Worm (Caenorhabditis elegans) whole organism, L3 larva: ENCODE results near the gene nhr-167.

Experiments
- R02D3.7 ChIP-seq: fragments of 150-350 bp; optimal IDR thresholded peaks from 2 replicates; lab custom pipeline; 2014; ENCODE audit warnings: missing biosample characterization, missing genetic modification characterization
- ZK546.5 ChIP-seq: sonication (generic microtip); optimal IDR thresholded peaks from 2 replicates; lab custom pipeline; 2017; ENCODE audit warnings: missing biosample characterization, missing genetic modification characterization
- aly-2 ChIP-seq: fragments of 150-350 bp; optimal IDR thresholded peaks from 2 replicates; lab custom pipeline; 2014; ENCODE audit warnings: missing biosample characterization, missing genetic modification characterization
- ama-1 ChIP-seq: fragments of 150-350 bp; optimal IDR thresholded peaks from 2 replicates; lab custom pipeline; 2018
- ceh-16 ChIP-seq: sonication (generic microtip); optimal IDR thresholded peaks from 2 replicates; lab custom pipeline; 2017; ENCODE audit warnings: missing biosample characterization, missing genetic modification characterization
- ceh-28 ChIP-seq: fragments of 150-350 bp; optimal IDR thresholded peaks from 2 replicates; lab custom pipeline; 2014; ENCODE audit warnings: missing biosample characterization, missing genetic modification reagents, missing genetic modification characterization
- ceh-82 ChIP-seq: fragments of 150-350 bp; optimal IDR thresholded peaks from 2 replicates; lab custom pipeline; 2014; ENCODE audit warnings: missing biosample characterization, missing genetic modification characterization
- ceh-9 ChIP-seq: sonication (generic microtip); optimal IDR thresholded peaks from 2 replicates; lab custom pipeline; 2018; ENCODE audit warnings: missing biosample characterization, missing genetic modification characterization
- daf-12 ChIP-seq: fragments of 150-350 bp; optimal IDR thresholded peaks from 2 replicates; lab custom pipeline; 2014; ENCODE audit warnings: missing biosample characterization, missing genetic modification reagents, missing genetic modification characterization
- egl-27 ChIP-seq: sonication (generic microtip); optimal IDR thresholded peaks from 4 replicates; lab custom pipeline; 2017; ENCODE audit warnings: missing biosample characterization, missing genetic modification reagents, missing genetic modification characterization
- egl-5 ChIP-seq: fragments of 150-350 bp; optimal IDR thresholded peaks from 2 replicates; lab custom pipeline; 2017; ENCODE audit warnings: missing biosample characterization, missing genetic modification reagents, missing genetic modification characterization, inconsistent platforms
- elt-1 ChIP-seq: fragments of 150-350 bp; optimal IDR thresholded peaks from 2 replicates; lab custom pipeline; 2014; ENCODE audit warnings: missing biosample characterization, missing genetic modification characterization
- elt-2 ChIP-seq: sonication (generic microtip); optimal IDR thresholded peaks from 2 replicates; lab custom pipeline; 2016; ENCODE audit warnings: missing genetic modification reagents, mild to moderate bottlenecking, missing genetic modification characterization, missing compliant biosample characterization
- elt-3 ChIP-seq, 3 experiments: fragments of 150-350 bp in 1 of 3; sonication (generic microtip) in 2 of 3; optimal IDR thresholded peaks; 2 replicates in 2 of 3; 4 replicates in 1 of 3; lab custom pipeline; 2014 to 2017; ENCODE audit warnings: missing biosample characterization in 3 of 3, missing genetic modification characterization in 3 of 3
- eor-1 ChIP-seq, 2 experiments: fragments of 150-350 bp; optimal IDR thresholded peaks; 2 replicates each; lab custom pipeline; 2014 to 2018; ENCODE audit warnings: missing biosample characterization in 2 of 2, missing genetic modification characterization in 2 of 2
- fkh-10 ChIP-seq: sonication (generic microtip); optimal IDR thresholded peaks from 2 replicates; lab custom pipeline; 2017; ENCODE audit warnings: missing biosample characterization, missing genetic modification reagents, missing genetic modification characterization
- hmg-11 ChIP-seq: sonication (generic microtip); optimal IDR thresholded peaks from 2 replicates; lab custom pipeline; 2016; ENCODE audit warnings: missing genetic modification characterization, missing compliant biosample characterization
- jun-1 ChIP-seq: fragments of 150-350 bp; optimal IDR thresholded peaks from 2 replicates; lab custom pipeline; 2014; ENCODE audit warnings: missing biosample characterization, missing genetic modification reagents, missing genetic modification characterization
- lin-15B ChIP-seq: fragments of 150-350 bp; optimal IDR thresholded peaks from 2 replicates; lab custom pipeline; 2014; ENCODE audit warnings: missing biosample characterization, missing genetic modification characterization
- lsy-12 ChIP-seq: sonication (generic microtip); optimal IDR thresholded peaks from 2 replicates; lab custom pipeline; 2016; ENCODE audit warnings: mild to moderate bottlenecking, missing genetic modification characterization, missing compliant biosample characterization
- mdl-1 ChIP-seq: fragments of 150-350 bp; optimal IDR thresholded peaks from 2 replicates; lab custom pipeline; 2014; ENCODE audit warnings: missing biosample characterization, missing genetic modification characterization
- nfya-1 ChIP-seq: sonication (generic microtip); optimal IDR thresholded peaks from 2 replicates; lab custom pipeline; 2017; ENCODE audit warnings: missing genetic modification characterization, mild to moderate bottlenecking, missing compliant biosample characterization, antibody characterized with exemption, moderate library complexity; ENCODE audit not compliant: insufficient read depth
- nhr-11 ChIP-seq: fragments of 150-350 bp; optimal IDR thresholded peaks from 2 replicates; lab custom pipeline; 2014; ENCODE audit warnings: missing biosample characterization, missing genetic modification characterization
- nhr-12 ChIP-seq: fragments of 150-350 bp; optimal IDR thresholded peaks from 2 replicates; lab custom pipeline; 2014; ENCODE audit warnings: missing biosample characterization, missing genetic modification characterization
- nhr-23 ChIP-seq: fragments of 150-350 bp; optimal IDR thresholded peaks from 2 replicates; lab custom pipeline; 2014; ENCODE audit warnings: missing biosample characterization, missing genetic modification reagents, missing genetic modification characterization
- nhr-237 ChIP-seq: fragments of 150-350 bp; optimal IDR thresholded peaks from 2 replicates; lab custom pipeline; 2014; ENCODE audit warnings: missing biosample characterization, missing genetic modification characterization
- nhr-25 ChIP-seq: sonication (generic microtip); optimal IDR thresholded peaks from 2 replicates; lab custom pipeline; 2017; ENCODE audit warnings: missing biosample characterization, missing genetic modification characterization
- nhr-28 ChIP-seq: fragments of 150-350 bp; optimal IDR thresholded peaks from 2 replicates; lab custom pipeline; 2014; ENCODE audit warnings: missing biosample characterization, missing genetic modification characterization
- nhr-43 ChIP-seq: sonication (generic microtip); optimal IDR thresholded peaks from 2 replicates; lab custom pipeline; 2016; ENCODE audit warnings: mild to moderate bottlenecking, missing genetic modification characterization, missing compliant biosample characterization; ENCODE audit not compliant: poor library complexity, severe bottlenecking
- nhr-77 ChIP-seq: fragments of 150-350 bp; optimal IDR thresholded peaks from 2 replicates; lab custom pipeline; 2014; ENCODE audit warnings: missing biosample characterization, missing genetic modification characterization
- pha-4 ChIP-seq: fragments of 150-350 bp; optimal IDR thresholded peaks from 2 replicates; lab custom pipeline; 2014; ENCODE audit warnings: missing biosample characterization, missing genetic modification reagents, missing genetic modification characterization
- pqm-1 ChIP-seq: fragments of 150-350 bp; optimal IDR thresholded peaks from 2 replicates; lab custom pipeline; 2017; ENCODE audit warnings: missing biosample characterization, missing genetic modification characterization, inconsistent platforms
- sea-2 ChIP-seq: fragments of 150-350 bp; sonication (generic microtip); optimal IDR thresholded peaks from 4 replicates; lab custom pipeline; 2014; ENCODE audit warnings: missing biosample characterization, missing genetic modification reagents, missing genetic modification characterization
- skn-1 ChIP-seq: fragments of 150-350 bp; optimal IDR thresholded peaks from 2 replicates; lab custom pipeline; 2014; ENCODE audit warnings: missing biosample characterization, missing genetic modification characterization
- snpc-4 ChIP-seq: fragments of 150-350 bp; optimal IDR thresholded peaks from 2 replicates; lab custom pipeline; 2014; ENCODE audit warnings: missing biosample characterization, missing genetic modification characterization
- unc-39 ChIP-seq: sonication (generic microtip); optimal IDR thresholded peaks from 4 replicates; lab custom pipeline; 2017; ENCODE audit warnings: missing biosample characterization, missing genetic modification characterization
- unc-62 ChIP-seq: fragments of 150-350 bp; sonication (generic microtip); optimal IDR thresholded peaks from 4 replicates; lab custom pipeline; 2014; ENCODE audit warnings: missing biosample characterization, missing genetic modification reagents, missing genetic modification characterization
- zag-1 ChIP-seq: fragments of 150-350 bp; optimal IDR thresholded peaks from 2 replicates; lab custom pipeline; 2014; ENCODE audit warnings: missing biosample characterization, missing genetic modification characterization
- ztf-11 ChIP-seq: fragments of 150-350 bp; optimal IDR thresholded peaks from 2 replicates; lab custom pipeline; 2014; ENCODE audit warnings: missing biosample characterization, missing genetic modification characterization
- ztf-4 ChIP-seq: fragments of 150-350 bp; optimal IDR thresholded peaks from 2 replicates; lab custom pipeline; 2014; ENCODE audit warnings: missing biosample characterization, missing genetic modification characterization

Gene nhr-167

DNA sequence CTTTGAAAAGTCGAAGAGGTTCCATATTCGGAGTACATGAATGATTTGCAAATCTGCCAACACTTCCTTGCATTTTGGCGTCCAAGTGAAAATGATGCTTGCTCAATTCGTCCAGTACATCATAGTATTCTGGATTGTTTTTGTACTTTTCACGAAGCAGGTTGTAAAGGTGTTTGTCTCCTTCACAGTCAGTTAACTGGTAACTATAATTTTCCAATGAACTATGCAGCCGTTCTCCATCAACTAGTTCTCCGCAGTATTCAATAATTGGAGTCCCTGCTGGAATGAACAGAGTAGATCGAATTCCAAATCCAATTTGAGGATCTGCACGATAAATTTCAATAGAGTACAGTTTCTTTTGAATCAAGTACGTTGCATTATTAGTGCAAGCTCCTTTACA, 10.6 kb downstream of the nhr-167 start:
- TF ChIP-seq elt-3 (tag; optimal IDR thresholded peaks at IDR 0.05; lab: Kevin White, UChicago) (no peak), mdl-1 (tag; lab: Kevin White, UChicago) (no peak), ama-1 (peak; percentile 54), lsy-12 (no peak)
- TF ChIP-seq, all 47 proteins: peak for 1

DNA sequence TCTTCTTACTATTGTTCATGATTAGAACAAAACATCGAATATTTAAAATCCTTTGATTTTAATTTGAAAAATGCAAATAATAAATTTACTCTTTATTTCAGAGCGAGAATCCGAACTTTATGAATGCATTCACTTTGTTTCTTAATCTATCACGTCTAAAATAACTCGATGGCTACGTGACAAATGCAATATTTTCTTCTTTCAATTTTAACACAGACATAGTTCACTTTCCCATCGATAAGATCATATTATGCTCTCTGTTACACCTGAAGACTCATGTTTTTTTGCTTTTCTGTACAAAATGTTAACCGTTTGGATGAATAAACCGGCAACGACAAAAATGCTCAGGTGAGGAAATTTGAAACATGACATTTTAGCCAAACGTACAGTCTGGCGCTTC, 12.3 kb downstream of the nhr-167 start:
- TF ChIP-seq pha-4 (no peak), elt-2 (tag; lab: Kevin White, UChicago) (peak; percentile 34), pqm-1 (tag; lab: Kevin White, UChicago) (peak; percentile 37)

DNA sequence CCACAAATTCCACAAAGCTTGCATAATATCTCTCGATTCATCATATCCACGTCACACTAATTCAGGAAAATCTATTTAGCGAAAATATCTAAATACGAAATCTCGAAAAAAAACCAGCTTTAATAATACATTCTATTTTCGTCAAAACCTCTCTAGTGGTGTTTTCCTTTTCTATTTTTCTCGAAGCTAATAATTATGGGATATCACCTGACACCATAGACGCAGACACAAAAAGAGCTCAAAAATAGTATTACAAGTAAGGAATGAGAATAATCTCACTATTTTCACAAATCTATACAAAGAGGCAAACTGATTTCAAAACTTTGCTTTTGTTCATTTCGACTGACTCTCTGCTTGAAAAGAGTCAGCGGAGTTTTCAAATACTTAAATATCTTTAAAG, 12.8 kb downstream of the nhr-167 start:
- TF ChIP-seq unc-62 (no peak), ZK546.5 (tag; lab: Kevin White, UChicago) (no peak), nhr-237 (tag; lab: Kevin White, UChicago) (no peak), nhr-12 (no peak), egl-27 (tag; lab: Kevin White, UChicago) (no peak), eor-1 (tag; optimal IDR thresholded peaks at IDR 0.05; lab: Kevin White, UChicago) (no peak), nhr-11 (tag; lab: Kevin White, UChicago) (no peak), aly-2 (tag; lab: Kevin White, UChicago) (no peak), sea-2 (no peak), mdl-1 (tag; lab: Kevin White, UChicago) (no peak), zag-1 (no peak), egl-5 (no peak)

DNA sequence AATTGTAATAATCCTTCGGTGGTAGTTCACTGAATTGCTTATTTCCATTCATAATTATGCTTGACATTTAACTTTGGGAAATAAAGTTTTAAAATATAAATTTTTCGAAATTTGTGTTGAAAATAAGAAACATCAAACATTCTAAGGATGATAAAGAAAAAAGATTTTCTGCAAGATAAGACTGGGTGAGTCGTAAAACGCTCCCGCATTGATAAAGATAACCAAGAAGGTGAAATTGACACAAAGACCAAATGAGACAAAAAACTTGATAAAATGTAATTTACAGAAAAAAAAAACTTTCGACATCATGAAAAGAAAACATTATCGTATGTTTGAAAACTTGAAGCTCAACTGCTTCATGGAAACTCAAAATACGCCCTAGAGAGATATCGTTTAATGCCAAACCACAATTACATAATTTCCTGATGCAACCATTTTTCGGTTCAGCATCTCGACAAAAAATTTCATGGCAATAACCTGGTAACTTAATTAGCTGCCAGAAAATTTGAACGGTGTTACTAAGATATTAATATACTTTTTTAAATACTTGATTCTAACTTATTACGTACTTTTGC, 13.8 kb downstream of the nhr-167 start:
- TF ChIP-seq pha-4 (peak; percentile 17), elt-2 (tag; lab: Kevin White, UChicago) (peak; percentile 91), ama-1 (peak; percentile 37), R02D3.7 (tag; lab: Kevin White, UChicago) (no peak), pqm-1 (tag; lab: Kevin White, UChicago) (peak; percentile 52), elt-3 (tag; optimal IDR thresholded peaks at IDR 0.05; lab: Kevin White, UChicago) (no peak), ceh-82 (tag; lab: Kevin White, UChicago) (no peak), nhr-43 (tag; lab: Kevin White, UChicago) (peak; percentile 52)

DNA sequence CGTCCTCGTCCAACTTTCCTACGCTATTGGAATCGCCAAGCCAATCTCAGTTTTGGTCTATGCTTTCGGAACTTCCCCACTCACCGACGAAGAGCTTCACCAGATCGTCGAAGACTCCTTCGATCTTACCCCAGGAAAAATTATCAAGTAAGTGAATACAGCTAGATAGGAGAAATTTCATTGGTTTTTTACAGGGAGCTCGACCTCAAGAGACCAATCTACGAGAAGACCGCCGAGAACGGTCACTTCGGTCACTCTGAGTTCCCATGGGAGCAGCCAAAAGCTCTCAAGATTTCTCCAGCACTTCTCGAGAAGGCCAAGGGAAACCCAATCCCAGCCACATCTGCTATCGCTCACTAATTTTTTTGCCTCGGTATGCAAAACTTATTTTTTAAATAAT, 14.9 kb downstream of the nhr-167 start:
- no peak for TF ChIP-seq R02D3.7 (tag; lab: Kevin White, UChicago)
- TF ChIP-seq hmg-11: no peak
- no peak for TF ChIP-seq nhr-28
- TF ChIP-seq ama-1: no peak
- no peak for TF ChIP-seq elt-1 (tag; lab: Kevin White, UChicago)
- TF ChIP-seq pqm-1 (tag; lab: Kevin White, UChicago): no peak
- no peak for TF ChIP-seq jun-1 (tag; lab: Kevin White, UChicago)
- TF ChIP-seq nhr-43 (tag; lab: Kevin White, UChicago): no peak
- no peak for TF ChIP-seq daf-12
- no peak for TF ChIP-seq ceh-16
- no peak for TF ChIP-seq lsy-12
- no peak for TF ChIP-seq unc-62
- TF ChIP-seq mdl-1 (tag; lab: Kevin White, UChicago): no peak
- TF ChIP-seq nhr-77: no peak
- no peak for TF ChIP-seq nhr-12
- no peak for TF ChIP-seq ceh-28
- TF ChIP-seq lin-15B (tag; lab: Kevin White, UChicago): no peak
- TF ChIP-seq elt-2 (tag; lab: Kevin White, UChicago): no peak
- TF ChIP-seq ztf-4 (tag; lab: Kevin White, UChicago): no peak
- no peak for TF ChIP-seq elt-3 (tag; optimal IDR thresholded peaks at IDR 0.05; lab: Kevin White, UChicago)
- TF ChIP-seq, all 47 proteins: peak for 0

DNA sequence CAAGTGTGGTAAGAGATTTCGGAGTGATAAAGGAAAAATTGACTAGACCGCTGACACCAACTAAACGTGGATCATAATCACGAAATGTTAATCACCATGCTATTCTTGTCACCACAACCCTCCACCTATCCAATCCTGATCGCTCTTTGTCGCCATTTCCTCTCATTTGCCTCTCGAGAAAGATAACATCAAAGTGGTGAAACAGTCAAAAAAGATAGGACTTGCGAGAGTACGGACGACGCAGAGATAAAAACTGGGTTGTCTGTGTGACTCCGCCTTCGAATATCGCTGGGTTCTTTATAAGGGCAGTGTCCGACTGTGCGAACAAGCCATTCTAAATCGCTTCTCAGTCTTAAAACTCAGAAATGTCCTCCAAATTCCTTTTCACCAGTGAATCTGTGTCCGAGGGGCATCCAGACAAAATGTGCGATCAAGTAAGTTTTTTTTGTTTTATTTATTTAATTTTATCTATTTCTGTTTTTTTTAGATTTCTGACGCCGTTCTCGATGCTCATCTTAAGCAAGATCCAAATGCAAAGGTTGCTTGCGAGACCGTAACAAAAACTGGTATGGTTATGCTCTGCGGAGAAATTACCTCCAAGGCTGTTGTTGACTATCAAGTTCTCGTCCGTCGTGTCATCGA, 16.1 kb downstream of the nhr-167 start, which contains the start of gene sams-1:
Gene sams-1, plus strand, starts transcription at position 300 of the 642 bp plus-strand sequence.
- TF ChIP-seq skn-1 (tag; lab: Kevin White, UChicago) (no peak), nfya-1 (tag; lab: Kevin White, UChicago) (peak; percentile 5), ceh-9 (no peak), ztf-11 (tag; lab: Kevin White, UChicago) (no peak), egl-5 (no peak), ztf-4 (tag; lab: Kevin White, UChicago) (no peak), nhr-25 (tag; lab: Kevin White, UChicago) (peak; percentile 11), elt-1 (tag; lab: Kevin White, UChicago) (peak; percentile 76), fkh-10 (GFP tag; lab: Kevin White, UChicago) (no peak), ceh-16 (no peak), snpc-4 (tag; lab: Kevin White, UChicago) (no peak), unc-39 (tag; lab: Kevin White, UChicago) (no peak), nhr-11 (tag; lab: Kevin White, UChicago) (no peak), daf-12 (no peak), sea-2 (no peak), eor-1 (tag; optimal IDR thresholded peaks at IDR 0.05; lab: Kevin White, UChicago) (no peak), mdl-1 (tag; lab: Kevin White, UChicago) (no peak), ceh-28 (no peak), ZK546.5 (tag; lab: Kevin White, UChicago) (no peak), nhr-23 (tag; lab: Kevin White, UChicago) (peak; percentile 17), nhr-77 (no peak), hmg-11 (no peak), jun-1 (tag; lab: Kevin White, UChicago) (no peak), lsy-12 (no peak), nhr-237 (tag; lab: Kevin White, UChicago) (no peak)
